Worm (Caenorhabditis elegans) whole organism, L1 larva: ENCODE measurements around the gene tsp-9.

Experiments used
- aly-2 ChIP-seq: fragments of 150-350 bp; optimal IDR thresholded peaks from 2 replicates; lab custom pipeline; 2014; ENCODE audit warnings: missing biosample characterization, missing genetic modification characterization
- ama-1 ChIP-seq: fragments of 150-350 bp; optimal IDR thresholded peaks from 2 replicates; lab custom pipeline; 2014
- blmp-1 ChIP-seq: fragments of 150-350 bp; optimal IDR thresholded peaks from 2 replicates; lab custom pipeline; 2014; ENCODE audit warnings: missing biosample characterization, missing genetic modification characterization
- ceh-63 ChIP-seq: fragments of 200-800 bp; sonication (Bioruptor generic); optimal IDR thresholded peaks from 2 replicates; lab custom pipeline; 2018; ENCODE audit warnings: mild to moderate bottlenecking, missing genetic modification characterization, missing compliant biosample characterization
- ces-1 ChIP-seq: fragments of 150-350 bp; optimal IDR thresholded peaks from 2 replicates; lab custom pipeline; 2014; ENCODE audit warnings: missing biosample characterization, missing genetic modification reagents, missing genetic modification characterization
- dpl-1 ChIP-seq, 3 experiments: fragments of 150-350 bp in 2 of 3; sonication (generic microtip) in 1 of 3; optimal IDR thresholded peaks; 2 replicates each; lab custom pipeline; 2014 to 2017; ENCODE audit warnings: missing biosample characterization in 3 of 3, missing genetic modification characterization in 3 of 3, missing genetic modification reagents in 3 of 3
- efl-1 ChIP-seq, 4 experiments: fragments of 150-350 bp; optimal IDR thresholded peaks in 3 of 4; peaks in 1 of 4; 1 replicate in 1 of 4; 2 replicates in 3 of 4; lab custom pipeline; 2014; ENCODE audit warnings: missing biosample characterization in 2 of 4, missing genetic modification characterization in 2 of 4, missing genetic modification reagents in 2 of 4
- efl-3 ChIP-seq: fragments of 200-800 bp; sonication (Bioruptor generic); optimal IDR thresholded peaks from 2 replicates; lab custom pipeline; 2018; ENCODE audit warnings: mild to moderate bottlenecking, missing genetic modification characterization, missing compliant biosample characterization
- elt-2 ChIP-seq: sonication (generic microtip); optimal IDR thresholded peaks from 2 replicates; lab custom pipeline; 2016; ENCODE audit warnings: missing genetic modification characterization, mild to moderate bottlenecking, inconsistent platforms, missing compliant biosample characterization, missing genetic modification reagents
- elt-3 ChIP-seq, 6 experiments: fragments of 150-350 bp in 1 of 6; sonication (generic microtip); optimal IDR thresholded peaks; 2 replicates each; lab custom pipeline; 2017 to 2018; ENCODE audit warnings: missing biosample characterization in 6 of 6, missing genetic modification characterization in 6 of 6, inconsistent platforms in 1 of 6
- fkh-10 ChIP-seq: sonication (generic microtip); optimal IDR thresholded peaks from 2 replicates; lab custom pipeline; 2017; ENCODE audit warnings: missing biosample characterization, missing genetic modification reagents, missing genetic modification characterization
- fkh-8 ChIP-seq: sonication (generic microtip); optimal IDR thresholded peaks from 2 replicates; lab custom pipeline; 2016; ENCODE audit warnings: mild to moderate bottlenecking, missing genetic modification characterization, missing compliant biosample characterization
- fos-1 ChIP-seq: fragments of 150-350 bp; optimal IDR thresholded peaks from 2 replicates; lab custom pipeline; 2014; ENCODE audit warnings: missing biosample characterization, missing genetic modification characterization
- hlh-17 ChIP-seq: fragments of 200-800 bp; sonication (Bioruptor generic); optimal IDR thresholded peaks from 2 replicates; lab custom pipeline; 2018; ENCODE audit warnings: missing genetic modification characterization, mild to moderate bottlenecking, missing compliant biosample characterization, moderate library complexity, borderline replicate concordance
- isw-1 ChIP-seq: fragments of 200-800 bp; sonication (Bioruptor generic); IDR thresholded peaks from 2 replicates; pipeline ENCODE4 v1.3.6; 2022; ENCODE audit warnings: missing genetic modification characterization, missing compliant biosample characterization
- lin-13 ChIP-seq: fragments of 150-350 bp; optimal IDR thresholded peaks from 2 replicates; lab custom pipeline; 2014; ENCODE audit warnings: missing biosample characterization, missing genetic modification reagents, missing genetic modification characterization
- lin-14 ChIP-seq: fragments of 200-800 bp; sonication (Bioruptor generic); optimal IDR thresholded peaks from 2 replicates; lab custom pipeline; 2018; ENCODE audit warnings: mild to moderate bottlenecking, missing genetic modification characterization, moderate library complexity, missing compliant biosample characterization
- lin-35 ChIP-seq, 2 experiments: fragments of 150-350 bp; optimal IDR thresholded peaks; 2 replicates each; lab custom pipeline; 2014; ENCODE audit warnings: missing biosample characterization in 2 of 2, missing genetic modification characterization in 2 of 2, missing genetic modification reagents in 2 of 2
- lsy-2 ChIP-seq, 2 experiments: fragments of 150-350 bp; optimal IDR thresholded peaks; 2 replicates each; lab custom pipeline; 2014; ENCODE audit warnings: missing biosample characterization in 2 of 2, missing genetic modification characterization in 2 of 2
- mdl-1 ChIP-seq, 2 experiments: fragments of 150-350 bp; optimal IDR thresholded peaks; 2 replicates each; lab custom pipeline; 2014 to 2017; ENCODE audit warnings: missing biosample characterization in 2 of 2, missing genetic modification characterization in 2 of 2, inconsistent platforms in 1 of 2
- mef-2 ChIP-seq: fragments of 150-350 bp; optimal IDR thresholded peaks from 2 replicates; lab custom pipeline; 2014; ENCODE audit warnings: missing biosample characterization, missing genetic modification characterization
- mep-1 ChIP-seq: fragments of 150-350 bp; optimal IDR thresholded peaks from 2 replicates; lab custom pipeline; 2014; ENCODE audit warnings: missing biosample characterization, missing genetic modification characterization
- nhr-237 ChIP-seq: fragments of 150-350 bp; optimal IDR thresholded peaks from 2 replicates; lab custom pipeline; 2014; ENCODE audit warnings: missing biosample characterization, missing genetic modification characterization
- nhr-77 ChIP-seq: fragments of 150-350 bp; optimal IDR thresholded peaks from 2 replicates; lab custom pipeline; 2014; ENCODE audit warnings: missing biosample characterization, missing genetic modification characterization
- nhr-85 ChIP-seq: sonication (generic microtip); peaks from one replicate; lab custom pipeline; 2016; ENCODE audit warnings: missing genetic modification characterization, inconsistent platforms, missing compliant biosample characterization
- nhr-90 ChIP-seq: sonication (generic microtip); optimal IDR thresholded peaks from 2 replicates; lab custom pipeline; 2016; ENCODE audit warnings: mild to moderate bottlenecking, missing genetic modification characterization, missing compliant biosample characterization; ENCODE audit not compliant: poor library complexity
- pax-3 ChIP-seq: fragments of 200-800 bp; sonication (Bioruptor generic); optimal IDR thresholded peaks from 2 replicates; lab custom pipeline; 2018; ENCODE audit warnings: mild to moderate bottlenecking, missing genetic modification characterization, moderate library complexity, missing compliant biosample characterization
- pqm-1 ChIP-seq: sonication (generic microtip); optimal IDR thresholded peaks from 3 replicates; lab custom pipeline; 2017; ENCODE audit warnings: missing biosample characterization, missing genetic modification characterization
- snpc-4 ChIP-seq: fragments of 150-350 bp; optimal IDR thresholded peaks from 2 replicates; lab custom pipeline; 2014; ENCODE audit warnings: missing biosample characterization, missing genetic modification characterization
- snu-23 ChIP-seq: sonication (generic microtip); optimal IDR thresholded peaks from 2 replicates; lab custom pipeline; 2016; ENCODE audit warnings: missing genetic modification characterization, missing compliant biosample characterization
- sptf-1 ChIP-seq: fragments of 150-350 bp; optimal IDR thresholded peaks from 2 replicates; lab custom pipeline; 2014; ENCODE audit warnings: missing biosample characterization, missing genetic modification characterization
- swsn-7 ChIP-seq: sonication (generic microtip); optimal IDR thresholded peaks from 2 replicates; lab custom pipeline; 2016; ENCODE audit warnings: missing genetic modification characterization, missing compliant biosample characterization
- tlp-1 ChIP-seq: fragments of 150-350 bp; optimal IDR thresholded peaks from 2 replicates; lab custom pipeline; 2014; ENCODE audit warnings: missing biosample characterization, missing genetic modification characterization
- unc-86 ChIP-seq: sonication (generic microtip); optimal IDR thresholded peaks from 2 replicates; lab custom pipeline; 2016; ENCODE audit warnings: missing genetic modification characterization, missing compliant biosample characterization
- xbp-1 ChIP-seq: sonication (generic microtip); optimal IDR thresholded peaks from 2 replicates; lab custom pipeline; 2016; ENCODE audit warnings: missing genetic modification characterization, missing compliant biosample characterization

tsp-9 gene

DNA sequence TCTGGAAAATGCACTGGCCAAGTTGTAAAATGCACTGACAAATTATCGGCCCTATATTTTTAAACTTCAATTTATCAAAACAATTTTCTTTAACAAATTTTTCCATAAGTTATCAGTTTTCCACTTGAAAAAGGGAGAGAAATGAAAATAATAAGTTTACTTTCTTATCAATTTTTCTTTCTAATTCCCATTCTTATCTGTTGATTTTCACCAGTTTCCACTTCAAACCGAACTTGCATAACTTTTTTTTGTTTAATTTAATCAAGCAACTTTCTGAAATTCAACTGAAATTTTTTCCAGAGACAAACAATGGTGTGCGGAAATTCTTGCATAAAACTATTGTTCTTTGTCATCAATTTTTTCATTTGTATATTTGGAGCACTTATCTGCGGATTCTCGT, at the start of gene tsp-9:
Gene tsp-9, plus strand, starts transcription at position 301 of the 400 bp plus-strand sequence.
- TF ChIP-seq elt-2 (tag; lab: Kevin White, UChicago) = peak; percentile 47
- TF ChIP-seq lin-35 (GFP tag; optimal IDR thresholded peaks at IDR 0.05; lab: Kevin White, UChicago) = peak in 1 of 2 experiments; percentile 25
- no peak for TF ChIP-seq mef-2
- TF ChIP-seq fos-1 (tag; lab: Kevin White, UChicago) = no peak

- TF ChIP-seq efl-1 (optimal IDR thresholded peaks at IDR 0.05; lab: Kevin White, UChicago) = no peak
- TF ChIP-seq efl-1 (GFP tag; optimal IDR thresholded peaks at IDR 0.05 in 1 of 2; lab: Kevin White, UChicago) = peak in 1 of 2 experiments; percentile 22
- no peak for TF ChIP-seq nhr-85 (tag; lab: Kevin White, UChicago)
- TF ChIP-seq, all 84 proteins: peak for 1
Measured at ce11 chrX:1202638-1203037, 43.2 kb upstream of the tsp-9 start.

DNA sequence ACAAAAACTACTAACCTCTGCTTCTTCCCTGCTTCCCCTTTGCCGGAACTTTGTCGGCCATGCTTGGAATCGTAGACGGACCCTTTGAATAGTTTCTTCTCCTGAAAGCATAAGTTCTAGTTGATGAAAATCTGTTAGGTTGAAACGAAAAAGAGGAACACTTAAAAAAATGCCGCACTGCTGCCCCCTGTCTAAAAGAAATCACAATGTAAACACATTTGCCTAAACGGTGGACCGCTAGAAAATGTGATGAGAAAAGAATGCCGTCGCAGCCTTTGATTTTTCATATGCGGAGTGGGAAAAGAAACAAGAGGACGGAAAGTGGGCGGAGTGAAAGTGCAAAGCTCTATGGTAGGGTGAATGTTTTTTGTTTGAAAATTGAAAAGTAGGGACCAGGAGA, 39.8 kb upstream of the tsp-9 start, which contains the start of gene T13G4.7:
Gene T13G4.7, minus strand, starts transcription at position 101 of the 400 bp plus-strand sequence.
- TF ChIP-seq nhr-90 = no peak
- TF ChIP-seq isw-1 (GFP tag; lab: Robert Waterston, UW) = no peak
- TF ChIP-seq dpl-1 (GFP tag; optimal IDR thresholded peaks at IDR 0.05; lab: Kevin White, UChicago) = no peak
- no peak for TF ChIP-seq fos-1 (tag; lab: Kevin White, UChicago)
- no peak for TF ChIP-seq ceh-63 (GFP tag; lab: Kevin White, UChicago)
- TF ChIP-seq nhr-237 (tag; lab: Kevin White, UChicago) = no peak
- no peak for TF ChIP-seq snpc-4 (tag; lab: Kevin White, UChicago)
- no peak for TF ChIP-seq fkh-10 (GFP tag; lab: Kevin White, UChicago)
- no peak for TF ChIP-seq hlh-17
- TF ChIP-seq nhr-85 (tag; lab: Kevin White, UChicago) = no peak
- no peak for TF ChIP-seq fkh-8 (tag; lab: Kevin White, UChicago)
- no peak for TF ChIP-seq mef-2
- no peak for TF ChIP-seq tlp-1 (tag; lab: Kevin White, UChicago)
- no peak for TF ChIP-seq efl-3 (GFP tag; lab: Kevin White, UChicago)
- TF ChIP-seq, all 84 proteins: peak for 0

DNA sequence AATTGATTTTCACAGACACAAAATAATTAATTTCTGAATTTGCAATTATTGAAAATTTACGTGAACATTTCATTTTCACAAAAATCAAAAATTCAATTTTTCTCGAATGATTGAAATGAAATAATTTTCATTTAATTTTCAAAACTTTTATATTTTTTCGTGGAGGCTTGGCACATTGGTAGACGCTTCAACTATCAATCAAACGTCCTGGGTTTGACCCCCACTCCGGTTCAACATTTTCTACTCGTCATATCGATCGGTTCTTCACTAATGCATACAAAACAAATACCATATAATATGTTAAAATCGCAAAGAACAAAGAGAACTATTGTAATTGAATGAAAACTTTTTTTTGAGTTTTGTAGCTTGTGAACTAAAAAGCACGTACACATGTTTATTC, 37.9 kb upstream of the tsp-9 start:
- TF ChIP-seq pqm-1 (tag; lab: Kevin White, UChicago) (no peak), mdl-1 (tag; optimal IDR thresholded peaks at IDR 0.05; lab: Kevin White, UChicago) (no peak), sptf-1 (tag; lab: Kevin White, UChicago) (no peak), aly-2 (no peak), ama-1 (lab: Kevin White, UChicago) (no peak), ces-1 (GFP tag; lab: Kevin White, UChicago) (no peak), lsy-2 (tag; optimal IDR thresholded peaks at IDR 0.05; lab: Kevin White, UChicago) (no peak), tlp-1 (tag; lab: Kevin White, UChicago) (no peak), elt-3 (tag; optimal IDR thresholded peaks at IDR 0.05; lab: Kevin White, UChicago) (no peak), snpc-4 (tag; lab: Kevin White, UChicago) (no peak), snu-23 (GFP tag; lab: Kevin White, UChicago) (no peak), lin-14 (GFP tag; lab: Kevin White, UChicago) (no peak), swsn-7 (tag; lab: Kevin White, UChicago) (no peak), nhr-77 (tag; lab: Kevin White, UChicago) (no peak), blmp-1 (tag; lab: Kevin White, UChicago) (no peak), pax-3 (tag; lab: Kevin White, UChicago) (no peak), unc-86 (tag; lab: Kevin White, UChicago) (no peak), xbp-1 (tag; lab: Kevin White, UChicago) (no peak), mep-1 (tag; lab: Kevin White, UChicago) (no peak)

ce11 chrX:1209096-1209495, 36.7 kb upstream of the tsp-9 start, which contains the start of gene C46H3.1:
C46H3.1 (plus strand) TSS chrX:1209396.
- TF ChIP-seq fkh-10 (GFP tag; lab: Kevin White, UChicago) (peak; percentile 36), lin-13 (GFP tag; lab: Kevin White, UChicago) (no peak)
